Worm (Caenorhabditis elegans): ENCODE results near the gene srd-36.

DNA sequence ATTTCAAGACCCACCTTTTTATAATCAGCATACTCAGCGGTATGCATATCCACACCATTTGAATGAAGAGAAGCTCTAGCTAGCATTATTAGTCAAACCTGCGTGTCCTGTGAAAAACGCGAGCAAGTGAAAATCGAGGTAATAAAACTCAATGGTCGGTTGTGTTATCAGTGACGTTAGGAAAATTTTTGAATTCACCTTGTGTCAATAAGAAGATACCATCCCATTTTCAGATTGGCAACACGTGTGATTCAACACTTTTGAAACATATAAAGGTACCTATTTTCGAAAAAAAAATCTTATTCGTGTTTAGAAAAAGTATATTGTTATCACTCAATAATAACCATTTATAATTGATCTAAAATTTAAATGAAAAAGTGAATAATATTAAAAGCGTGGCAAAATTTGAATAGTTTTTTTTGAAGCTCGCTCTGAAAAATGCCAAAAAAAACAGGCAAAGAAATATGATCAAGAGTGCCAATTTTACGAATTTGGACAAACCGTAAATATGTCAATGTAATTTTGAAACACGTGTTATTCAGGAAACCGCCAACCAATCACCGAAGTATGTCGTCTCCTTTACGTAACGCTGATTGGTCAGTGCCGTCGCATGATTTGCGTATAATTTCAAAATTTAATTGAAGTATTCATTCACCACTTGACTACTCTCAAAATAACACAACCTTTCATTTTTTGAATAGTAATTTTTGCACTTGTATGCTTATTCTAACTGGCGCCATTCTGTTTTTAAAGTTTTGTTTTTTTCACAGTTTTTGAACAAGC lies 17.3 kb upstream of the srd-36 start, which contains the start of gene F46G10.1:
- TF ChIP-seq ceh-14 (tag; optimal IDR thresholded peaks at IDR 0.05) (no peak), pqm-1 (tag; optimal IDR thresholded peaks at IDR 0.05) (no peak), F13H6.1 (tag; optimal IDR thresholded peaks at IDR 0.05) (no peak)

Measured in whole organism, late embryonic.